Worm (Caenorhabditis elegans): ENCODE data around the gene gcy-36.

DNA sequence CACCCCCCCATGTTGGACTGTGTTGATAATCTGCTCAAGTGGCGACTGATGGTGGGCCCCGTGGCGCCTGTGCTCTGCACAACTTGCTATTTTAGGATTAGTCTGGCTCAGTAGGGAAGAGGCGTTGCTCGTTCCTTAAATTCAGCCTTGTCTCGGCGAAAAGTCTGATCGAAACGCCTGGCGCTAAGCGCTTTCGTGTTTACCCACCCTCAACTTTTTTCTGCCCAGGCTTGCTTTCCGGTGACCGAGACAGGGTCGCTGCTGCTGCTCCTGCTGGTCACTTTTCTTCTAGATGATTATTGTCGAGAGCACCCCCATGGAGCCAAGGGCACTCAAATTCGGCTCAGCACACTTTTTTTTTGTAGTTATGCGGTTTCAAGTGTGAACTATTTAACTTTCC lies 35.7 kb downstream of the gcy-36 start:
- TF ChIP-seq ztf-11 (tag; optimal IDR thresholded peaks at IDR 0.05) (no peak), nhr-76 (tag; optimal IDR thresholded peaks at IDR 0.05) (no peak), snpc-4 (tag; optimal IDR thresholded peaks at IDR 0.05) (no peak), daf-12 (tag; optimal IDR thresholded peaks at IDR 0.05) (no peak), ama-1 (optimal IDR thresholded peaks at IDR 0.05) (no peak), ceh-82 (tag; optimal IDR thresholded peaks at IDR 0.05) (no peak), lin-15B (tag; optimal IDR thresholded peaks at IDR 0.05) (no peak), nhr-67 (tag; optimal IDR thresholded peaks at IDR 0.05) (no peak), ZK546.5 (tag; optimal IDR thresholded peaks at IDR 0.05) (no peak), aly-2 (tag; optimal IDR thresholded peaks at IDR 0.05) (no peak), ceh-28 (tag; optimal IDR thresholded peaks at IDR 0.05) (no peak), ztf-4 (tag; optimal IDR thresholded peaks at IDR 0.05) (no peak), zag-1 (tag; optimal IDR thresholded peaks at IDR 0.05) (no peak)

Data from whole organism, L3 larva.